Fruit fly (Drosophila melanogaster): ENCODE measurements around the gene Btk.
A peak's percentile ranks its signal among the peaks of the same experiment; 100 is the strongest.

Gene Btk

dm6 chr2L:8279400-8280065 lies 21.3 kb downstream of the Btk start (continued):
- TF ChIP-seq Abd-B (GFP tag; optimal IDR thresholded peaks at IDR 0.05) (peak; percentile 36), gro (GFP tag; optimal IDR thresholded peaks at IDR 0.05) (peak; percentile 13), bsh (GFP tag; optimal IDR thresholded peaks at IDR 0.05) (peak; percentile 89 to 92), Rfx (GFP tag; IDR thresholded peaks at IDR 0.05) (no peak), Opbp (GFP tag; IDR thresholded peaks at IDR 0.05; ENCODE audit: partially characterized antibody) (no peak), CG9932 (GFP tag; IDR thresholded peaks at IDR 0.05) (0 out of 2 replicates have a peak, but pooled peaks have one; percentile 4), E2f1 (GFP tag; IDR thresholded peaks at IDR 0.05) (peak; percentile 55; the same call in 1 of the 2 replicates), phol (tag; optimal IDR thresholded peaks at IDR 0.05) (peak; percentile 82), Max (GFP tag; optimal IDR thresholded peaks at IDR 0.05) (peak; percentile 32), slou (GFP tag; optimal IDR thresholded peaks at IDR 0.05) (no peak), CG14710 (tag; optimal IDR thresholded peaks at IDR 0.05) (peak; percentile 88), tna (GFP tag; IDR thresholded peaks at IDR 0.05; ENCODE audit: partially characterized antibody) (no peak), unc-4 (GFP tag; IDR thresholded peaks at IDR 0.05; ENCODE audit: partially characterized antibody) (no peak), kni (GFP tag; optimal IDR thresholded peaks at IDR 0.05) (no peak), CG43689 (GFP tag; IDR thresholded peaks at IDR 0.05) (no peak), H15 (GFP tag; IDR thresholded peaks at IDR 0.05) (peak; percentile 39; the same call in 1 of the 3 replicates), CG1602 (GFP tag; optimal IDR thresholded peaks at IDR 0.05) (peak; percentile 57), CG5953 (GFP tag; IDR thresholded peaks at IDR 0.05) (0 out of 2 replicates have a peak, but pooled peaks have one; percentile 15), CG34422 (GFP tag; IDR thresholded peaks at IDR 0.05) (no peak), Aef1 (GFP tag; IDR thresholded peaks at IDR 0.05) (no peak), CG7963 (GFP tag; IDR thresholded peaks at IDR 0.05; ENCODE audit: partially characterized antibody) (no peak), CG9817 (tag; optimal IDR thresholded peaks at IDR 0.05) (no peak), az2 (GFP tag; optimal IDR thresholded peaks at IDR 0.05) (peak; percentile 72), CG4328 (GFP tag; optimal IDR thresholded peaks at IDR 0.05) (no peak), CG13424 (tag; optimal IDR thresholded peaks at IDR 0.05) (peak; percentile 56), CG2116 (GFP tag; optimal IDR thresholded peaks at IDR 0.05) (peak; percentile 2), Dll (GFP tag; IDR thresholded peaks at IDR 0.05; ENCODE audit: partially characterized antibody) (no peak), vnd (GFP tag; IDR thresholded peaks at IDR 0.05; ENCODE audit: partially characterized antibody) (no peak), CG12659 (GFP tag; optimal IDR thresholded peaks at IDR 0.05) (peak; percentile 4), CG3065 (GFP tag; optimal IDR thresholded peaks at IDR 0.05) (no peak), slp2 (GFP tag; optimal IDR thresholded peaks at IDR 0.05) (peak; percentile 35), Fer3 (tag; optimal IDR thresholded peaks at IDR 0.05) (peak; percentile 11), CG6654 (GFP tag; optimal IDR thresholded peaks at IDR 0.05) (no peak), gt (GFP tag; IDR thresholded peaks at IDR 0.05) (no peak), BtbVII (GFP tag; optimal IDR thresholded peaks at IDR 0.05) (peak; percentile 4), CG6683 (GFP tag; optimal IDR thresholded peaks at IDR 0.05) (no peak), eve (GFP tag; optimal IDR thresholded peaks at IDR 0.05) (peak in 1 of 2 experiments; percentile 58), CG1832 (GFP tag; optimal IDR thresholded peaks at IDR 0.05) (no peak), fru (optimal IDR thresholded peaks at IDR 0.05) (no peak), CG7745 (tag; optimal IDR thresholded peaks at IDR 0.05) (no peak), otp (GFP tag; IDR thresholded peaks at IDR 0.05) (peak; percentile 80; the same call in 2 of the 3 replicates), bcd (GFP tag; optimal IDR thresholded peaks at IDR 0.05) (peak; percentile 36), CG31224 (GFP tag; IDR thresholded peaks at IDR 0.05) (no peak), ems (GFP tag; optimal IDR thresholded peaks at IDR 0.05) (peak; percentile 30), CG11504 (tag; optimal IDR thresholded peaks at IDR 0.05) (peak; percentile 59), CG4617 (GFP tag; optimal IDR thresholded peaks at IDR 0.05; ENCODE audit: borderline replicate concordance) (no peak), dm (GFP tag; optimal IDR thresholded peaks at IDR 0.05) (peak; percentile 16), CG3163 (GFP tag; optimal IDR thresholded peaks at IDR 0.05) (no peak), twi (tag; optimal IDR thresholded peaks at IDR 0.05) (peak; percentile 68)

Measured in whole organism, embryonic.